ENCODE assay signal across 1 fruit fly cellular context in the genomic region with DNA sequence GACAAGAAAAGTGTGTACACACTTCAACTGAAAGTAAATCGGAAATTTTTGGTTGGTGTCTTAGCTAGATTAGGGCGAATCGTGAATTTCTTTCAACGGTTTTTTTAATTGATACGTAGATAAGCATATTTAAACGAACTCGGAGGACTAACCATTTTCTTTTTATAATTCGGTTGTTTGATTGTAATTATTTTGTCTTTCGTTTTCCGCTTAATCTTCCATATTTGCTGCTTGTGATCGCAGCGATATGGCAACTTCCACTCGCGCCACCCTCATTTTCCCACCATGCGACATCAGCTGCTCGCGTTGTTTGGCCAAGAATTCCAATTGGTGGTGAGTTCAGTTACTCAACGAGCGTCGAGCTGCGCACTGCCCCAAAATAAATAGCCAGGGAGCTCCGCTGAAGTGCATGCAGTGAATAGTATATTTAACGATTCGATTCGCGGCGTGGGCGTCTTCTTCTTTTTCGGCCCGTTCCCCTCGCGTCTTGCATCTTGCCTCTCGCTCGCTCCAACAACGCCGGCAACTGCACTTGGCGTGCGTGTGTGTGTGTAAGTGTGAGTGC.
TF ChIP-seq lines count a peak whose summit lies in the region.

A gene (plus strand): TSS at position 335 of the 565 bp plus-strand sequence.

TF ChIP-seq in whole organism, embryonic, 481 proteins besides CTCF, POLR2A, EP300 and RAD21 (continued from another document and continues in another):
- TF ChIP-seq Hr78 (GFP tag; optimal IDR thresholded peaks at IDR 0.05; lab: Kevin White, UChicago) (no peak), H2.0 (GFP tag; IDR thresholded peaks at IDR 0.05; lab: Robert Waterston, UW) (no peak), az2 (GFP tag; optimal IDR thresholded peaks at IDR 0.05; lab: Kevin White, UChicago) (peak; percentile 88), ssp (GFP tag; IDR thresholded peaks at IDR 0.05; lab: Robert Waterston, UW) (no peak), CG6654 (GFP tag; optimal IDR thresholded peaks at IDR 0.05; lab: Kevin White, UChicago) (peak; percentile 53), Fer3 (tag; optimal IDR thresholded peaks at IDR 0.05; lab: Kevin White, UChicago) (peak; percentile 83), CG42726 (GFP tag; IDR thresholded peaks at IDR 0.05; lab: Robert Waterston, UW; ENCODE audit: partially characterized antibody) (no peak), gce (GFP tag; IDR thresholded peaks at IDR 0.05; lab: Robert Waterston, UW) (no peak), Lim3 (GFP tag; IDR thresholded peaks at IDR 0.05; lab: Robert Waterston, UW) (no peak), cg (GFP tag; optimal IDR thresholded peaks at IDR 0.05; lab: Kevin White, UChicago) (no peak), CG12071 (GFP tag; optimal IDR thresholded peaks at IDR 0.05; lab: Kevin White, UChicago) (peak; percentile 70), odd (GFP tag; optimal IDR thresholded peaks at IDR 0.05; lab: Kevin White, UChicago) (no peak), Fer1 (GFP tag; optimal IDR thresholded peaks at IDR 0.05; lab: Kevin White, UChicago) (peak; percentile 82), chif (GFP tag; optimal IDR thresholded peaks at IDR 0.05; lab: Kevin White, UChicago) (peak; percentile 83 to 88), CG15696 (tag; optimal IDR thresholded peaks at IDR 0.05; lab: Kevin White, UChicago) (peak; percentile 79), Scr (GFP tag; IDR thresholded peaks at IDR 0.05; lab: Robert Waterston, UW; ENCODE audit: partially characterized antibody) (no peak), GATAe (GFP tag; conservative IDR thresholded peaks at IDR 0.05; lab: Robert Waterston, UW) (no peak), Kr (GFP tag; optimal IDR thresholded peaks at IDR 0.05; lab: Kevin White, UChicago) (no peak), MESR4 (GFP tag; optimal IDR thresholded peaks at IDR 0.05; lab: Kevin White, UChicago) (peak; percentile 33), dmrt11E (tag; optimal IDR thresholded peaks at IDR 0.05; lab: Kevin White, UChicago) (peak; percentile 73), tna (GFP tag; IDR thresholded peaks at IDR 0.05; lab: Robert Waterston, UW; ENCODE audit: partially characterized antibody) (no peak), CG17328 (GFP tag; IDR thresholded peaks at IDR 0.05; lab: Robert Waterston, UW) (no peak), abd-A (tag; optimal IDR thresholded peaks at IDR 0.05; lab: Kevin White, UChicago) (peak; percentile 71), trh (GFP tag; optimal IDR thresholded peaks at IDR 0.05; lab: Kevin White, UChicago) (peak; percentile 94), ranshi (GFP tag; IDR thresholded peaks at IDR 0.05; lab: Robert Waterston, UW) (no peak), CG10565 (GFP tag; optimal IDR thresholded peaks at IDR 0.05; lab: Kevin White, UChicago) (peak; percentile 60), CG17359 (tag; optimal IDR thresholded peaks at IDR 0.05; lab: Kevin White, UChicago) (peak; percentile 74), her (GFP tag; optimal IDR thresholded peaks at IDR 0.05; lab: Kevin White, UChicago) (peak; percentile 93), NC2α (GFP tag; optimal IDR thresholded peaks at IDR 0.05; lab: Kevin White, UChicago) (peak; percentile 71), CG4854 (GFP tag; optimal IDR thresholded peaks at IDR 0.05; lab: Kevin White, UChicago) (peak; percentile 63), amos (GFP tag; IDR thresholded peaks at IDR 0.05; lab: Robert Waterston, UW; ENCODE audit: partially characterized antibody) (no peak), pho (GFP tag; optimal IDR thresholded peaks at IDR 0.05; lab: Kevin White, UChicago) (peak; percentile 96), yki (optimal IDR thresholded peaks at IDR 0.05; lab: Kevin White, UChicago) (no peak), H15 (GFP tag; IDR thresholded peaks at IDR 0.05; lab: Robert Waterston, UW) (no peak), CG4424 (GFP tag; optimal IDR thresholded peaks at IDR 0.05; lab: Kevin White, UChicago) (peak; percentile 85), CG4328 (GFP tag; optimal IDR thresholded peaks at IDR 0.05; lab: Kevin White, UChicago) (peak; percentile 68), dpn (GFP tag; optimal IDR thresholded peaks at IDR 0.05; lab: Kevin White, UChicago) (peak; percentile 94 to 96), Sox102F (GFP tag; optimal IDR thresholded peaks at IDR 0.05; lab: Kevin White, UChicago) (peak; percentile 80), HLH54F (GFP tag; optimal IDR thresholded peaks at IDR 0.05; lab: Kevin White, UChicago) (peak; percentile 96), CG3407 (GFP tag; optimal IDR thresholded peaks at IDR 0.05; lab: Kevin White, UChicago) (peak; percentile 58), CG3995 (GFP tag; optimal IDR thresholded peaks at IDR 0.05; lab: Kevin White, UChicago) (peak; percentile 59), CG31224 (GFP tag; IDR thresholded peaks at IDR 0.05; lab: Robert Waterston, UW) (no peak), grn (GFP tag; optimal IDR thresholded peaks at IDR 0.05; lab: Kevin White, UChicago) (peak; percentile 76), CG30020 (tag; optimal IDR thresholded peaks at IDR 0.05; lab: Kevin White, UChicago) (peak; percentile 64), hkb (optimal IDR thresholded peaks at IDR 0.05; lab: Kevin White, UChicago) (peak; percentile 84), hkb (GFP tag; IDR thresholded peaks at IDR 0.05; lab: Robert Waterston, UW) (no peak), gcm2 (GFP tag; optimal IDR thresholded peaks at IDR 0.05; lab: Kevin White, UChicago) (peak; percentile 74), CG9215 (GFP tag; IDR thresholded peaks at IDR 0.05; lab: Robert Waterston, UW) (no peak), lola (GFP tag; optimal IDR thresholded peaks at IDR 0.05; lab: Kevin White, UChicago) (peak in 1 of 3 experiments; percentile 78), pan (optimal IDR thresholded peaks at IDR 0.05; lab: Kevin White, UChicago) (no peak), pan (GFP tag; optimal IDR thresholded peaks at IDR 0.05 in 1 of 2, IDR thresholded peaks at IDR 0.05 in 1 of 2) (no peak), CG3847 (GFP tag; IDR thresholded peaks at IDR 0.05; lab: Robert Waterston, UW) (no peak), sqz (GFP tag; optimal IDR thresholded peaks at IDR 0.05; lab: Kevin White, UChicago) (peak; percentile 14), shn (GFP tag; optimal IDR thresholded peaks at IDR 0.05; lab: Kevin White, UChicago) (peak; percentile 96), tup (GFP tag; optimal IDR thresholded peaks at IDR 0.05; lab: Kevin White, UChicago) (peak; percentile 88), Hmx (GFP tag; optimal IDR thresholded peaks at IDR 0.05; lab: Kevin White, UChicago) (peak; percentile 94), Bteb2 (GFP tag; optimal IDR thresholded peaks at IDR 0.05; lab: Kevin White, UChicago) (peak; percentile 86), CG2202 (tag; optimal IDR thresholded peaks at IDR 0.05; lab: Kevin White, UChicago) (peak; percentile 37), CG30431 (GFP tag; optimal IDR thresholded peaks at IDR 0.05; lab: Kevin White, UChicago) (peak; percentile 84), klu (GFP tag; IDR thresholded peaks at IDR 0.05; lab: Robert Waterston, UW) (no peak), Jarid2 (GFP tag; optimal IDR thresholded peaks at IDR 0.05; lab: Kevin White, UChicago) (peak; percentile 99), ftz-f1 (GFP tag; optimal IDR thresholded peaks at IDR 0.05; lab: Kevin White, UChicago) (peak; percentile 33), CG13123 (GFP tag; optimal IDR thresholded peaks at IDR 0.05; lab: Kevin White, UChicago) (peak; percentile 84), Vsx1 (GFP tag; optimal IDR thresholded peaks at IDR 0.05; lab: Kevin White, UChicago) (peak; percentile 7), CG2129 (GFP tag; IDR thresholded peaks at IDR 0.05; lab: Robert Waterston, UW; ENCODE audit: partially characterized antibody) (no peak), CG6175 (GFP tag; IDR thresholded peaks at IDR 0.05; lab: Robert Waterston, UW) (no peak), D19B (GFP tag; optimal IDR thresholded peaks at IDR 0.05; lab: Kevin White, UChicago) (peak; percentile 37), CG12155 (GFP tag; optimal IDR thresholded peaks at IDR 0.05; lab: Kevin White, UChicago) (peak; percentile 92), wor (GFP tag; IDR thresholded peaks at IDR 0.05; lab: Robert Waterston, UW) (no peak), BtbVII (GFP tag; optimal IDR thresholded peaks at IDR 0.05; lab: Kevin White, UChicago) (peak; percentile 28), CG12104 (GFP tag; optimal IDR thresholded peaks at IDR 0.05; lab: Kevin White, UChicago) (peak; percentile 71), CG7987 (GFP tag; optimal IDR thresholded peaks at IDR 0.05; lab: Kevin White, UChicago) (peak; percentile 79), CG31365 (tag; optimal IDR thresholded peaks at IDR 0.05; lab: Kevin White, UChicago) (no peak), corto (GFP tag; optimal IDR thresholded peaks at IDR 0.05; lab: Kevin White, UChicago) (peak; percentile 54), Dip3 (GFP tag; optimal IDR thresholded peaks at IDR 0.05; lab: Kevin White, UChicago) (peak; percentile 95), CG1792 (GFP tag; optimal IDR thresholded peaks at IDR 0.05; lab: Kevin White, UChicago) (peak; percentile 86), CG10979 (tag; optimal IDR thresholded peaks at IDR 0.05; lab: Kevin White, UChicago) (peak; percentile 70), wek (GFP tag; optimal IDR thresholded peaks at IDR 0.05; lab: Kevin White, UChicago) (peak; percentile 42), CG2199 (GFP tag; IDR thresholded peaks at IDR 0.05; lab: Robert Waterston, UW) (no peak), CG18764 (GFP tag; optimal IDR thresholded peaks at IDR 0.05; lab: Kevin White, UChicago) (peak; percentile 87), CG16863 (GFP tag; optimal IDR thresholded peaks at IDR 0.05; lab: Kevin White, UChicago) (peak; percentile 87), CG4707 (GFP tag; optimal IDR thresholded peaks at IDR 0.05; lab: Kevin White, UChicago) (peak; percentile 5), CG34224 (GFP tag; IDR thresholded peaks at IDR 0.05; lab: Robert Waterston, UW; ENCODE audit: partially characterized antibody) (no peak), B-H2 (GFP tag; optimal IDR thresholded peaks at IDR 0.05; lab: Kevin White, UChicago) (peak; percentile 91), CG6254 (GFP tag; optimal IDR thresholded peaks at IDR 0.05; lab: Kevin White, UChicago) (peak; percentile 46), CG6765 (GFP tag; optimal IDR thresholded peaks at IDR 0.05; lab: Kevin White, UChicago) (peak; percentile 54), Bgb (GFP tag; IDR thresholded peaks at IDR 0.05; lab: Robert Waterston, UW; ENCODE audit: partially characterized antibody) (no peak), Dref (GFP tag; IDR thresholded peaks at IDR 0.05; lab: Robert Waterston, UW) (no peak), CG14860 (GFP tag; IDR thresholded peaks at IDR 0.05; lab: Robert Waterston, UW; ENCODE audit: partially characterized antibody) (no peak), salm (tag; optimal IDR thresholded peaks at IDR 0.05; lab: Kevin White, UChicago) (peak; percentile 44), CG12299 (tag; optimal IDR thresholded peaks at IDR 0.05; lab: Kevin White, UChicago) (peak; percentile 78), Atf3 (GFP tag; optimal IDR thresholded peaks at IDR 0.05; lab: Kevin White, UChicago) (peak; percentile 91), CG4617 (GFP tag; optimal IDR thresholded peaks at IDR 0.05; lab: Kevin White, UChicago; ENCODE audit: borderline replicate concordance) (peak; percentile 86), gt (GFP tag; IDR thresholded peaks at IDR 0.05; lab: Robert Waterston, UW) (no peak), CG15514 (GFP tag; optimal IDR thresholded peaks at IDR 0.05; lab: Kevin White, UChicago) (peak; percentile 90), Meics (GFP tag; optimal IDR thresholded peaks at IDR 0.05; lab: Kevin White, UChicago) (peak; percentile 84), Pdp1 (GFP tag; optimal IDR thresholded peaks at IDR 0.05; lab: Kevin White, UChicago) (peak; percentile 98), CG10366 (GFP tag; IDR thresholded peaks at IDR 0.05; lab: Robert Waterston, UW) (no peak), CG18476 (GFP tag; optimal IDR thresholded peaks at IDR 0.05; lab: Kevin White, UChicago) (peak; percentile 78), dmrt99B (tag; optimal IDR thresholded peaks at IDR 0.05; lab: Kevin White, UChicago) (peak; percentile 88), bigmax (GFP tag; optimal IDR thresholded peaks at IDR 0.05; lab: Kevin White, UChicago) (peak; percentile 21), CG1602 (GFP tag; optimal IDR thresholded peaks at IDR 0.05; lab: Kevin White, UChicago) (peak; percentile 84), sc (optimal IDR thresholded peaks at IDR 0.05; lab: Kevin White, UChicago) (no peak), sc (GFP tag; optimal IDR thresholded peaks at IDR 0.05; lab: Kevin White, UChicago) (peak; percentile 10), CG15073 (GFP tag; optimal IDR thresholded peaks at IDR 0.05; lab: Kevin White, UChicago) (no peak), Six4 (GFP tag; optimal IDR thresholded peaks at IDR 0.05; lab: Kevin White, UChicago) (peak; percentile 87), zfh2 (GFP tag; optimal IDR thresholded peaks at IDR 0.05; lab: Kevin White, UChicago) (peak; percentile 98), p53 (GFP tag; optimal IDR thresholded peaks at IDR 0.05; lab: Kevin White, UChicago) (peak; percentile 78), Xbp1 (GFP tag; optimal IDR thresholded peaks at IDR 0.05; lab: Kevin White, UChicago) (peak; percentile 95), CG11696 (GFP tag; IDR thresholded peaks at IDR 0.05; lab: Robert Waterston, UW) (no peak), CG7372 (GFP tag; IDR thresholded peaks at IDR 0.05; lab: Robert Waterston, UW) (no peak), CG14050 (GFP tag; IDR thresholded peaks at IDR 0.05; lab: Robert Waterston, UW) (no peak), jigr1 (GFP tag; IDR thresholded peaks at IDR 0.05; lab: Robert Waterston, UW) (no peak), CG6683 (GFP tag; optimal IDR thresholded peaks at IDR 0.05; lab: Kevin White, UChicago) (peak; percentile 56), Doc2 (GFP tag; IDR thresholded peaks at IDR 0.05; lab: Robert Waterston, UW) (no peak), CG10654 (GFP tag; optimal IDR thresholded peaks at IDR 0.05; lab: Kevin White, UChicago) (peak; percentile 90), ro (GFP tag; IDR thresholded peaks at IDR 0.05; lab: Robert Waterston, UW) (no peak), CG8359 (GFP tag; optimal IDR thresholded peaks at IDR 0.05; lab: Kevin White, UChicago; ENCODE audit: borderline replicate concordance) (no peak), ind (GFP tag; optimal IDR thresholded peaks at IDR 0.05; lab: Kevin White, UChicago) (peak; percentile 95), insv (GFP tag; optimal IDR thresholded peaks at IDR 0.05; lab: Kevin White, UChicago) (peak in 1 of 2 experiments; percentile 90), CG43689 (GFP tag; IDR thresholded peaks at IDR 0.05; lab: Robert Waterston, UW) (no peak), crp (GFP tag; optimal IDR thresholded peaks at IDR 0.05; lab: Kevin White, UChicago) (peak; percentile 93 to 99), org-1 (GFP tag; optimal IDR thresholded peaks at IDR 0.05; lab: Kevin White, UChicago) (peak; percentile 37), CG8281 (tag; optimal IDR thresholded peaks at IDR 0.05; lab: Kevin White, UChicago) (no peak), CG1024 (GFP tag; IDR thresholded peaks at IDR 0.05; lab: Robert Waterston, UW) (no peak), cad (GFP tag; optimal IDR thresholded peaks at IDR 0.05; lab: Kevin White, UChicago) (no peak)
